Fruit fly (Drosophila melanogaster) whole organism, embryonic: ENCODE results near the gene Fmr1.

ENCODE experiments used
- Atf-2 ChIP-seq: fragments of 200-800 bp; sonication (Bioruptor generic); optimal IDR thresholded peaks from 2 replicates; lab custom pipeline; 2016; ENCODE audit warnings: missing biosample characterization, missing genetic modification characterization
- B-H2 ChIP-seq: fragments of 200-800 bp; sonication (Bioruptor generic); optimal IDR thresholded peaks from 2 replicates; lab custom pipeline; 2018; ENCODE audit warnings: missing biosample characterization, mild to moderate bottlenecking, missing genetic modification characterization
- CG10274 ChIP-seq: fragments of 200-800 bp; sonication (Bioruptor generic); optimal IDR thresholded peaks from 3 replicates; lab custom pipeline; 2017; ENCODE audit warnings: missing biosample characterization, mild to moderate bottlenecking, missing genetic modification characterization
- CG14710 ChIP-seq: fragments of 200-800 bp; sonication (Bioruptor generic); optimal IDR thresholded peaks from 3 replicates; lab custom pipeline; 2019; ENCODE audit warnings: missing biosample characterization, mild to moderate bottlenecking, missing genetic modification characterization, moderate library complexity
- CG6791 ChIP-seq: fragments of 200-800 bp; sonication (Bioruptor generic); IDR thresholded peaks from 3 replicates; pipeline ENCODE4 v1.3.6; 2022; ENCODE audit warnings: missing biosample characterization, missing genetic modification characterization; ENCODE audit not compliant: partially characterized antibody
- ham ChIP-seq: fragments of 200-800 bp; sonication (Bioruptor generic); IDR thresholded peaks from 2 replicates; pipeline ENCODE4 v1.3.6; 2022; ENCODE audit warnings: missing biosample characterization, missing genetic modification characterization
- phol ChIP-seq: fragments of 200-800 bp; sonication (Bioruptor generic); optimal IDR thresholded peaks from 3 replicates; lab custom pipeline; 2018; ENCODE audit warnings: missing biosample characterization, mild to moderate bottlenecking, missing genetic modification characterization, moderate library complexity
- tin ChIP-seq: fragments of 200-800 bp; sonication (Bioruptor generic); optimal IDR thresholded peaks from 3 replicates; lab custom pipeline; 2016; ENCODE audit warnings: missing biosample characterization, missing genetic modification characterization

DNA sequence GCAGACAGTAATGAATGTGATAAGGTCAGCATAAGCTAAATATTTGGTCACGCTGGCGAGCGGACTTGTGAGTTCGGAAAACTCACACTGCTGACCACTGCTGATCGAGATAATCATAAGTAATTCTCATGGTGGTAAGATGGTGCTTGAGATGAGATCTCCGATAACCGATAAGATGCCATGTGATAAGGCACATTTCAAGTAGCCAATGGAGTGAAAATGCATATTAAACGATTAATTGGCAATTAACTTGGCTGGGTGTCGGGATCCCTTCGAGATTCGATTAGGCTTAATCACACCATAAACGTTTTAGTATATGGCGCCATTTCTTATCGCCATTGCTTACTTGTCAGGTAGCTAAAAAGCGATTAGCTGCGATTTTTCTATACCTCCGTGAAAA, 3.8 kb upstream of the Fmr1 start:
- TF ChIP-seq Atf-2 (GFP tag; lab: Kevin White, UChicago): no peak
- no peak for TF ChIP-seq B-H2 (GFP tag; lab: Kevin White, UChicago)
- TF ChIP-seq phol (tag; lab: Kevin White, UChicago): no peak
- TF ChIP-seq CG6791: no peak
- TF ChIP-seq tin (GFP tag; lab: Kevin White, UChicago): no peak
- TF ChIP-seq CG14710 (tag; lab: Kevin White, UChicago): no peak
- no peak for TF ChIP-seq ham (GFP tag; lab: Robert Waterston, UW)
- no peak for TF ChIP-seq CG10274
